Worm (Caenorhabditis elegans) whole organism, midembryonic: ENCODE data around the gene srt-42.

Source experiments
- cog-1 ChIP-seq: sonication (generic microtip); optimal IDR thresholded peaks from 2 replicates; lab custom pipeline; 2016; ENCODE audit warnings: missing genetic modification characterization, missing compliant biosample characterization
- flt-1 ChIP-seq: fragments of 200-800 bp; sonication (Bioruptor generic); IDR thresholded peaks from 2 replicates; pipeline ENCODE4 v1.3.6; 2022; ENCODE audit warnings: missing genetic modification characterization, missing compliant biosample characterization
- klf-2 ChIP-seq: fragments of 200-800 bp; sonication (Bioruptor generic); conservative IDR thresholded peaks from 2 replicates; pipeline ENCODE4 v1.3.6; 2022; ENCODE audit warnings: missing genetic modification reagents, missing genetic modification characterization, missing compliant biosample characterization

- TF ChIP-seq klf-2 (GFP tag; lab: Robert Waterston, UW) (no peak), cog-1 (tag; lab: Kevin White, UChicago) (no peak), flt-1 (no peak)
Measured at ce11 chrV:1773120-1773519, 34.1 kb upstream of the srt-42 start.
